Worm (Caenorhabditis elegans) whole organism, mixed stage, embryonic: Measurements from ENCODE around the gene C45G9.15.

Source experiments
- ces-1 ChIP-seq: fragments of 150-350 bp; optimal IDR thresholded peaks from 2 replicates; lab custom pipeline; 2014; ENCODE audit warnings: missing biosample characterization, missing genetic modification reagents, missing genetic modification characterization
- mep-1 ChIP-seq: fragments of 150-350 bp; optimal IDR thresholded peaks from 2 replicates; lab custom pipeline; 2017; ENCODE audit warnings: missing biosample characterization, missing genetic modification reagents, missing genetic modification characterization, inconsistent platforms

ce11 chrIII:5044709-5045108 is 7.1 kb downstream of the C45G9.15 start, which contains the start of gene C45G9.14:
- no peak for TF ChIP-seq mep-1 (tag; lab: Kevin White, UChicago)
- no peak for TF ChIP-seq ces-1 (GFP tag; lab: Kevin White, UChicago)
